Fruit fly (Drosophila melanogaster) whole organism, embryonic: ENCODE measurements around the gene dwg.

Source experiments
- Atf3 ChIP-seq: fragments of 200-800 bp; sonication (Bioruptor generic); optimal IDR thresholded peaks from 3 replicates; lab custom pipeline; 2016; ENCODE audit warnings: missing biosample characterization, missing genetic modification characterization
- CG10959 ChIP-seq: fragments of 200-800 bp; sonication (Bioruptor generic); IDR thresholded peaks from 2 replicates; pipeline ENCODE4 v1.3.6; 2022; ENCODE audit warnings: missing biosample characterization, missing genetic modification characterization
- CG11456 ChIP-seq: fragments of 200-800 bp; sonication (Bioruptor generic); IDR thresholded peaks from 3 replicates; pipeline ENCODE4 v1.3.6; 2022; ENCODE audit warnings: missing biosample characterization, missing genetic modification characterization
- CG12769 ChIP-seq: fragments of 200-800 bp; sonication (Bioruptor generic); optimal IDR thresholded peaks from 2 replicates; lab custom pipeline; 2019; ENCODE audit warnings: missing biosample characterization, mild to moderate bottlenecking, missing genetic modification characterization, moderate library complexity
- CG13624 ChIP-seq: fragments of 200-800 bp; sonication (Bioruptor generic); optimal IDR thresholded peaks from 2 replicates; lab custom pipeline; 2016; ENCODE audit warnings: missing biosample characterization, missing genetic modification characterization
- CG14710 ChIP-seq: fragments of 200-800 bp; sonication (Bioruptor generic); optimal IDR thresholded peaks from 3 replicates; lab custom pipeline; 2019; ENCODE audit warnings: missing biosample characterization, mild to moderate bottlenecking, missing genetic modification characterization, moderate library complexity
- CG15269 ChIP-seq: fragments of 200-800 bp; sonication (Bioruptor generic); optimal IDR thresholded peaks from 2 replicates; lab custom pipeline; 2018; ENCODE audit warnings: missing biosample characterization, mild to moderate bottlenecking, missing genetic modification characterization, moderate library complexity
- CG15479 ChIP-seq: fragments of 200-800 bp; sonication (Bioruptor generic); optimal IDR thresholded peaks from 3 replicates; lab custom pipeline; 2019; ENCODE audit warnings: missing biosample characterization, mild to moderate bottlenecking, missing genetic modification characterization, moderate library complexity
- CG16863 ChIP-seq: fragments of 200-800 bp; sonication (Bioruptor generic); optimal IDR thresholded peaks from 3 replicates; lab custom pipeline; 2016; ENCODE audit warnings: missing biosample characterization, missing genetic modification characterization
- CG17912 ChIP-seq: fragments of 200-800 bp; sonication (Bioruptor generic); optimal IDR thresholded peaks from 2 replicates; lab custom pipeline; 2018; ENCODE audit warnings: missing biosample characterization, mild to moderate bottlenecking, missing genetic modification characterization
- CG2875 ChIP-seq: fragments of 200-800 bp; sonication (Bioruptor generic); optimal IDR thresholded peaks from 2 replicates; lab custom pipeline; 2017; ENCODE audit warnings: missing biosample characterization, mild to moderate bottlenecking, missing genetic modification characterization, missing genetic modification reagents
- CG3065 ChIP-seq: fragments of 200-800 bp; sonication (Bioruptor generic); optimal IDR thresholded peaks from 2 replicates; lab custom pipeline; 2016; ENCODE audit warnings: missing biosample characterization, missing genetic modification characterization
- CG3163 ChIP-seq: fragments of 200-800 bp; sonication (Bioruptor generic); optimal IDR thresholded peaks from 3 replicates; lab custom pipeline; 2016; ENCODE audit warnings: missing biosample characterization, missing genetic modification characterization
- CG3281 ChIP-seq: fragments of 200-800 bp; sonication (Bioruptor generic); optimal IDR thresholded peaks from 3 replicates; lab custom pipeline; 2017; ENCODE audit warnings: missing biosample characterization, mild to moderate bottlenecking, missing genetic modification characterization
- CG3726 ChIP-seq: fragments of 200-800 bp; sonication (Bioruptor generic); IDR thresholded peaks from 3 replicates; pipeline ENCODE4, ENCODE4 v1.3.6; 2022; ENCODE audit warnings: missing biosample characterization, missing genetic modification characterization
- CG3838 ChIP-seq: fragments of 200-800 bp; sonication (Bioruptor generic); optimal IDR thresholded peaks from 3 replicates; lab custom pipeline; 2016; ENCODE audit warnings: missing biosample characterization, missing genetic modification characterization
- CG4404 ChIP-seq: fragments of 200-800 bp; sonication (Bioruptor generic); IDR thresholded peaks from 2 replicates; pipeline ENCODE4 v1.3.6; 2022; ENCODE audit warnings: missing biosample characterization, missing genetic modification characterization
- CG6765 ChIP-seq: fragments of 200-800 bp; sonication (Bioruptor generic); optimal IDR thresholded peaks from 3 replicates; lab custom pipeline; 2017; ENCODE audit warnings: missing biosample characterization, mild to moderate bottlenecking, missing genetic modification characterization
- CG6813 ChIP-seq: fragments of 200-800 bp; sonication (Bioruptor generic); optimal IDR thresholded peaks from 2 replicates; lab custom pipeline; 2017; ENCODE audit warnings: missing biosample characterization, missing genetic modification characterization, mild to moderate bottlenecking, moderate library complexity, missing genetic modification reagents
- CG7372 ChIP-seq: fragments of 200-800 bp; sonication (Bioruptor generic); IDR thresholded peaks from 2 replicates; pipeline ENCODE4 v1.3.6; 2022; ENCODE audit warnings: missing biosample characterization, missing genetic modification characterization
- Chrac-16 ChIP-seq: fragments of 200-800 bp; sonication (Bioruptor generic); optimal IDR thresholded peaks from 3 replicates; lab custom pipeline; 2016; ENCODE audit warnings: missing biosample characterization, missing genetic modification characterization
- Dek ChIP-seq: fragments of 200-800 bp; sonication (Bioruptor generic); optimal IDR thresholded peaks from 3 replicates; lab custom pipeline; 2019; ENCODE audit warnings: missing biosample characterization, mild to moderate bottlenecking, missing genetic modification characterization, moderate library complexity
- Doc2 ChIP-seq: fragments of 200-800 bp; sonication (Bioruptor generic); IDR thresholded peaks from 2 replicates; pipeline ENCODE4 v1.3.6; 2022; ENCODE audit warnings: missing biosample characterization, missing genetic modification characterization
- E2f2 ChIP-seq: fragments of 200-800 bp; sonication (Bioruptor generic); IDR thresholded peaks from 2 replicates; pipeline ENCODE4 v1.3.6; 2022; ENCODE audit warnings: missing biosample characterization, missing genetic modification characterization
- Fer1 ChIP-seq: fragments of 200-800 bp; sonication (Bioruptor generic); optimal IDR thresholded peaks from 2 replicates; lab custom pipeline; 2017; ENCODE audit warnings: missing biosample characterization, mild to moderate bottlenecking, missing genetic modification characterization
- HLH4C ChIP-seq: fragments of 200-800 bp; sonication (Bioruptor generic); IDR thresholded peaks from 3 replicates; pipeline ENCODE4 v1.3.6; 2022; ENCODE audit warnings: missing biosample characterization, missing genetic modification characterization; ENCODE audit not compliant: partially characterized antibody
- HmgD ChIP-seq: fragments of 200-800 bp; sonication (Bioruptor generic); optimal IDR thresholded peaks from 3 replicates; lab custom pipeline; 2016; ENCODE audit warnings: missing biosample characterization, missing genetic modification characterization
- Hr78 ChIP-seq, 2 experiments: fragments of 200-800 bp in 1 of 2; fragments of >200 bp in 1 of 2; sonication (Bioruptor generic) in 1 of 2; optimal IDR thresholded peaks; 2 replicates each; lab custom pipeline; 2017 to 2019; ENCODE audit warnings: missing biosample characterization in 2 of 2, missing genetic modification characterization in 2 of 2, mild to moderate bottlenecking in 1 of 2, moderate library complexity in 1 of 2
- Med ChIP-seq: fragments of 200-800 bp; sonication (Bioruptor generic); peaks from one replicate; lab custom pipeline; 2016; ENCODE audit warnings: missing biosample characterization, missing genetic modification characterization, mild to moderate bottlenecking, inconsistent platforms, moderate library complexity
- Nf-YC ChIP-seq: fragments of 200-800 bp; optimal IDR thresholded peaks from 3 replicates; lab custom pipeline; 2019; ENCODE audit warnings: missing biosample characterization, mild to moderate bottlenecking, missing genetic modification characterization, moderate library complexity
- Poxn ChIP-seq: fragments of 200-800 bp; sonication (Bioruptor generic); IDR thresholded peaks from 2 replicates; pipeline ENCODE4 v1.3.6; 2022; ENCODE audit warnings: missing biosample characterization, missing genetic modification characterization
- Sox100B ChIP-seq: fragments of 200-800 bp; sonication (Bioruptor generic); optimal IDR thresholded peaks from 3 replicates; lab custom pipeline; 2018; ENCODE audit warnings: missing biosample characterization, mild to moderate bottlenecking, missing genetic modification characterization
- Sry-β ChIP-seq: fragments of 200-800 bp; sonication (Bioruptor generic); optimal IDR thresholded peaks from 2 replicates; lab custom pipeline; 2018; ENCODE audit warnings: missing biosample characterization, mild to moderate bottlenecking, missing genetic modification characterization, moderate library complexity
- Stat92E ChIP-seq, 3 experiments: fragments of >200 bp in 2 of 3; fragments of 200-800 bp in 1 of 3; sonication (Bioruptor generic) in 1 of 3; optimal IDR thresholded peaks; 2 replicates each; lab custom pipeline; 2017 to 2019; ENCODE audit warnings: missing biosample characterization in 3 of 3, missing genetic modification characterization in 3 of 3, mild to moderate bottlenecking in 1 of 3, moderate library complexity in 1 of 3
- Vsx1 ChIP-seq: fragments of 200-800 bp; sonication (Bioruptor generic); optimal IDR thresholded peaks from 2 replicates; lab custom pipeline; 2017; ENCODE audit warnings: missing biosample characterization, mild to moderate bottlenecking, missing genetic modification characterization, missing genetic modification reagents
- abd-A ChIP-seq: fragments of 200-800 bp; sonication (Bioruptor generic); optimal IDR thresholded peaks from 3 replicates; lab custom pipeline; 2019; ENCODE audit warnings: missing biosample characterization, mild to moderate bottlenecking, missing genetic modification characterization, moderate library complexity
- amos ChIP-seq: fragments of 200-800 bp; sonication (Bioruptor generic); IDR thresholded peaks from 2 replicates; pipeline ENCODE4 v1.3.6; 2022; ENCODE audit warnings: missing biosample characterization, missing genetic modification characterization; ENCODE audit not compliant: partially characterized antibody
- cato ChIP-seq: fragments of 200-800 bp; sonication (Bioruptor generic); optimal IDR thresholded peaks from 2 replicates; lab custom pipeline; 2016; ENCODE audit warnings: missing biosample characterization, missing genetic modification characterization, borderline replicate concordance
- cg ChIP-seq: fragments of 200-800 bp; sonication (Bioruptor generic); optimal IDR thresholded peaks from 3 replicates; lab custom pipeline; 2019; ENCODE audit warnings: missing biosample characterization, mild to moderate bottlenecking, missing genetic modification characterization, moderate library complexity
- dan ChIP-seq: fragments of 200-800 bp; sonication (Bioruptor generic); IDR thresholded peaks from 2 replicates; pipeline ENCODE4 v1.3.6; 2022; ENCODE audit warnings: missing biosample characterization, missing genetic modification characterization
- dimm ChIP-seq: fragments of 200-800 bp; sonication (Bioruptor generic); IDR thresholded peaks from 2 replicates; pipeline ENCODE4 v1.3.6; 2022; ENCODE audit warnings: missing biosample characterization, missing genetic modification characterization
- fd96Cb ChIP-seq: fragments of 200-800 bp; sonication (Bioruptor generic); optimal IDR thresholded peaks from 2 replicates; lab custom pipeline; 2018; ENCODE audit warnings: missing biosample characterization, mild to moderate bottlenecking, missing genetic modification characterization, moderate library complexity
- kah ChIP-seq: fragments of 200-800 bp; sonication (Bioruptor generic); optimal IDR thresholded peaks from 2 replicates; lab custom pipeline; 2018; ENCODE audit warnings: missing biosample characterization, mild to moderate bottlenecking, missing genetic modification characterization
- ken ChIP-seq: fragments of 200-800 bp; sonication (Bioruptor generic); IDR thresholded peaks from 3 replicates; pipeline ENCODE4 v1.3.6; 2022; ENCODE audit warnings: missing biosample characterization, missing genetic modification characterization
- nmo ChIP-seq: fragments of 200-800 bp; sonication (Bioruptor generic); optimal IDR thresholded peaks from 2 replicates; lab custom pipeline; 2018; ENCODE audit warnings: missing biosample characterization, mild to moderate bottlenecking, missing genetic modification characterization, moderate library complexity
- onecut ChIP-seq: fragments of 200-800 bp; sonication (Bioruptor generic); IDR thresholded peaks from 2 replicates; pipeline ENCODE4 v1.3.6; 2022; ENCODE audit warnings: missing biosample characterization, missing genetic modification characterization
- sob ChIP-seq: fragments of 200-800 bp; sonication (Bioruptor generic); IDR thresholded peaks from 2 replicates; pipeline ENCODE4 v1.3.6; 2022; ENCODE audit warnings: missing biosample characterization, missing genetic modification characterization
- sug ChIP-seq: fragments of 200-800 bp; optimal IDR thresholded peaks from 2 replicates; lab custom pipeline; 2019; ENCODE audit warnings: missing biosample characterization, mild to moderate bottlenecking, missing genetic modification characterization, moderate library complexity
- vnd ChIP-seq: fragments of 200-800 bp; sonication (Bioruptor generic); IDR thresholded peaks from 3 replicates; pipeline ENCODE4 v1.3.6; 2022; ENCODE audit warnings: missing biosample characterization, missing genetic modification characterization; ENCODE audit not compliant: partially characterized antibody
- zfh1 ChIP-seq: fragments of 200-800 bp; sonication (Bioruptor generic); IDR thresholded peaks from 3 replicates; pipeline ENCODE4 v1.3.6; 2022; ENCODE audit warnings: missing biosample characterization, missing genetic modification characterization

The dwg gene

DNA sequence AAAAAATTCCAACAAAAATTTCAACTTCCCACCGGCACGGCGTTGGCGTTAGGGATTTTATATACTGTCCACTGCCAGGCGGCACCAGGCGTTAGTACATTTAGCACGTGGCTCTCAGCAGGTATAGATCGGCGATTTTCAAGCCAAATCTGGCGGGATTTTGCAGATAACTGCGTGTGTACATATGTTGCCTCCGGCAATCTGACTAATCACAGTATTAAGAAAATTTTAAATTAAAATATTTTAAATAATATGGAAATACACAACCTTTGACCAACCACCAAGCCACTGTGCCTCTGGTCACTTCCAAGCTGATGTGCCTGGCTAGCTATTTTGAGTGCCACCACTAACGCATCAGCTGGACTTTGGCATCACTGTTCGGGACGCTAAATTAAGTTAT lies 4.6 kb downstream of the dwg start, which contains the start of the genes ttm50 and CG2712 (continued):
- TF ChIP-seq CG15479 (no peak), ken (GFP tag; lab: Robert Waterston, UW) (0 out of 3 replicates have a peak, but pooled peaks have one; percentile 54), CG3726 (no peak), Hr78 (GFP tag; optimal IDR thresholded peaks at IDR 0.05; lab: Kevin White, UChicago) (no peak), Doc2 (GFP tag; lab: Robert Waterston, UW) (0 out of 2 replicates have a peak, but pooled peaks have one; percentile 27), dan (no peak), CG6765 (GFP tag; lab: Kevin White, UChicago) (no peak), Dek (tag; lab: Kevin White, UChicago) (peak; percentile 63), vnd (GFP tag; lab: Robert Waterston, UW) (no peak), CG3065 (no peak), CG10959 (GFP tag; lab: Robert Waterston, UW) (no peak), Fer1 (peak; percentile 64), CG16863 (GFP tag; lab: Kevin White, UChicago) (no peak), Sry-β (GFP tag; lab: Kevin White, UChicago) (peak; percentile 98), CG17912 (no peak), CG3281 (peak; percentile 60), Atf3 (GFP tag; lab: Kevin White, UChicago) (no peak), Stat92E (GFP tag; optimal IDR thresholded peaks at IDR 0.05; lab: Kevin White, UChicago) (no peak), CG13624 (GFP tag; lab: Kevin White, UChicago) (no peak), CG11456 (GFP tag; lab: Robert Waterston, UW) (no peak), abd-A (tag; lab: Kevin White, UChicago) (no peak), onecut (GFP tag; lab: Robert Waterston, UW) (no peak), CG14710 (tag; lab: Kevin White, UChicago) (peak; percentile 81), Vsx1 (no peak), sug (peak; percentile 79), sob (GFP tag; lab: Robert Waterston, UW) (peak; percentile 58; the same call in 1 of the 2 replicates), CG12769 (tag; lab: Kevin White, UChicago) (no peak), Nf-YC (tag; lab: Kevin White, UChicago) (peak; percentile 65), Sox100B (GFP tag; lab: Kevin White, UChicago) (no peak), HLH4C (GFP tag; lab: Robert Waterston, UW) (no peak), CG4404 (GFP tag; lab: Robert Waterston, UW) (peak; percentile 60), nmo (peak; percentile 84), CG7372 (GFP tag; lab: Robert Waterston, UW) (peak; percentile 40; the same call in 1 of the 2 replicates), amos (GFP tag; lab: Robert Waterston, UW) (no peak), Med (GFP tag; lab: Kevin White, UChicago) (peak; percentile 62), dimm (GFP tag; lab: Robert Waterston, UW) (no peak), CG3838 (GFP tag; lab: Kevin White, UChicago) (no peak), kah (GFP tag; lab: Kevin White, UChicago) (no peak), fd96Cb (tag; lab: Kevin White, UChicago) (peak; percentile 33), cato (peak; percentile 45), CG2875 (GFP tag; lab: Kevin White, UChicago) (no peak), cg (GFP tag; lab: Kevin White, UChicago) (no peak), CG3163 (GFP tag; lab: Kevin White, UChicago) (no peak), CG6813 (no peak), E2f2 (GFP tag; lab: Robert Waterston, UW) (no peak), zfh1 (GFP tag; lab: Robert Waterston, UW) (no peak), HmgD (GFP tag; lab: Kevin White, UChicago) (no peak), Chrac-16 (GFP tag; lab: Kevin White, UChicago) (peak; percentile 52), Poxn (GFP tag; lab: Robert Waterston, UW) (no peak), CG15269 (no peak)
